Fruit fly (Drosophila melanogaster) whole organism, embryonic: ENCODE data around the gene CG8641.
A peak's percentile ranks its signal among the peaks of the same experiment; 100 is the strongest.

Source experiments
- Adf1 ChIP-seq: fragments of 200-800 bp; sonication (Bioruptor generic); IDR thresholded peaks from 2 replicates; pipeline ENCODE4 v1.3.6; 2022; ENCODE audit warnings: missing biosample characterization, missing genetic modification characterization
- Aef1 ChIP-seq: fragments of 200-800 bp; sonication (Bioruptor generic); IDR thresholded peaks from 3 replicates; pipeline ENCODE4 v1.3.6; 2022; ENCODE audit warnings: missing biosample characterization, missing genetic modification characterization
- Bdp1 ChIP-seq: fragments of 200-800 bp; sonication (Bioruptor generic); optimal IDR thresholded peaks from 3 replicates; lab custom pipeline; 2016; ENCODE audit warnings: missing biosample characterization, missing genetic modification characterization
- BtbVII ChIP-seq: fragments of 200-800 bp; sonication (Bioruptor generic); optimal IDR thresholded peaks from 3 replicates; lab custom pipeline; 2017; ENCODE audit warnings: missing biosample characterization, mild to moderate bottlenecking, missing genetic modification characterization
- CG10147 ChIP-seq: fragments of 200-800 bp; sonication (Bioruptor generic); optimal IDR thresholded peaks from 2 replicates; lab custom pipeline; 2019; ENCODE audit warnings: missing biosample characterization, mild to moderate bottlenecking, missing genetic modification characterization, moderate library complexity
- CG10267 ChIP-seq: fragments of 200-800 bp; sonication (Bioruptor generic); optimal IDR thresholded peaks from 2 replicates; lab custom pipeline; 2018; ENCODE audit warnings: missing biosample characterization, mild to moderate bottlenecking, missing genetic modification characterization, moderate library complexity
- CG10431 ChIP-seq: fragments of 200-800 bp; sonication (Bioruptor generic); optimal IDR thresholded peaks from 3 replicates; lab custom pipeline; 2018; ENCODE audit warnings: missing biosample characterization, mild to moderate bottlenecking, missing genetic modification characterization
- CG12071 ChIP-seq: fragments of 200-800 bp; sonication (Bioruptor generic); optimal IDR thresholded peaks from 3 replicates; lab custom pipeline; 2018; ENCODE audit warnings: missing biosample characterization, mild to moderate bottlenecking, missing genetic modification characterization
- CG14860 ChIP-seq: fragments of 200-800 bp; sonication (Bioruptor generic); IDR thresholded peaks from 3 replicates; pipeline ENCODE4 v1.3.6; 2022; ENCODE audit warnings: missing biosample characterization, missing genetic modification characterization; ENCODE audit not compliant: partially characterized antibody
- CG15269 ChIP-seq: fragments of 200-800 bp; sonication (Bioruptor generic); optimal IDR thresholded peaks from 2 replicates; lab custom pipeline; 2018; ENCODE audit warnings: missing biosample characterization, mild to moderate bottlenecking, missing genetic modification characterization, moderate library complexity
- CG16815 ChIP-seq: fragments of 200-800 bp; sonication (Bioruptor generic); optimal IDR thresholded peaks from 3 replicates; lab custom pipeline; 2017; ENCODE audit warnings: missing biosample characterization, mild to moderate bottlenecking, missing genetic modification characterization
- CG17568 ChIP-seq: fragments of 200-800 bp; sonication (Bioruptor generic); optimal IDR thresholded peaks from 2 replicates; lab custom pipeline; 2018; ENCODE audit warnings: missing biosample characterization, mild to moderate bottlenecking, missing genetic modification characterization, moderate library complexity
- CG32767 ChIP-seq: fragments of 200-800 bp; sonication (Bioruptor generic); IDR thresholded peaks from 2 replicates; pipeline ENCODE4 v1.3.6; 2022; ENCODE audit warnings: missing biosample characterization, missing genetic modification characterization
- CG34422 ChIP-seq: fragments of 200-800 bp; sonication (Bioruptor generic); IDR thresholded peaks from 3 replicates; pipeline ENCODE4 v1.3.6; 2022; ENCODE audit warnings: missing biosample characterization, missing genetic modification characterization
- CG4404 ChIP-seq: fragments of 200-800 bp; sonication (Bioruptor generic); IDR thresholded peaks from 2 replicates; pipeline ENCODE4 v1.3.6; 2022; ENCODE audit warnings: missing biosample characterization, missing genetic modification characterization
- CG4424 ChIP-seq: fragments of 200-800 bp; sonication (Bioruptor generic); optimal IDR thresholded peaks from 3 replicates; lab custom pipeline; 2016; ENCODE audit warnings: missing biosample characterization, missing genetic modification characterization
- CG7786 ChIP-seq: fragments of 200-800 bp; sonication (Bioruptor generic); optimal IDR thresholded peaks from 2 replicates; lab custom pipeline; 2016; ENCODE audit warnings: missing biosample characterization, missing genetic modification characterization
- Dad ChIP-seq: fragments of 200-800 bp; sonication (Bioruptor generic); optimal IDR thresholded peaks from 3 replicates; lab custom pipeline; 2016; ENCODE audit warnings: missing biosample characterization, missing genetic modification characterization
- Dip2 ChIP-seq: fragments of 200-800 bp; sonication (Bioruptor generic); IDR thresholded peaks from 2 replicates; pipeline ENCODE4 v1.3.6; 2022; ENCODE audit warnings: missing biosample characterization, missing genetic modification characterization
- GATAe ChIP-seq: fragments of 200-800 bp; sonication (Bioruptor generic); conservative IDR thresholded peaks from 2 replicates; pipeline ENCODE4 v1.3.6; 2022; ENCODE audit warnings: missing biosample characterization, missing genetic modification characterization
- H2.0 ChIP-seq: fragments of 200-800 bp; sonication (Bioruptor generic); IDR thresholded peaks from 2 replicates; pipeline ENCODE4 v1.3.6; 2022; ENCODE audit warnings: missing biosample characterization, missing genetic modification characterization
- HHEX ChIP-seq: fragments of 200-800 bp; sonication (Bioruptor generic); optimal IDR thresholded peaks from 3 replicates; lab custom pipeline; 2017; ENCODE audit warnings: missing biosample characterization, mild to moderate bottlenecking, missing genetic modification characterization, missing genetic modification reagents
- Hmr ChIP-seq: fragments of 200-800 bp; sonication (Bioruptor generic); optimal IDR thresholded peaks from 3 replicates; lab custom pipeline; 2017; ENCODE audit warnings: mild to moderate bottlenecking, missing biosample characterization, missing genetic modification reagents, missing genetic modification characterization
- Meics ChIP-seq: fragments of 200-800 bp; sonication (Bioruptor generic); optimal IDR thresholded peaks from 2 replicates; lab custom pipeline; 2017; ENCODE audit warnings: missing biosample characterization, mild to moderate bottlenecking, missing genetic modification characterization
- Myb ChIP-seq: fragments of 200-800 bp; sonication (Bioruptor generic); optimal IDR thresholded peaks from 2 replicates; lab custom pipeline; 2016; ENCODE audit warnings: missing biosample characterization, missing genetic modification characterization
- NC2β ChIP-seq: fragments of 200-800 bp; sonication (Bioruptor generic); optimal IDR thresholded peaks from 2 replicates; lab custom pipeline; 2016; ENCODE audit warnings: missing biosample characterization, missing genetic modification characterization
- Pdp1 ChIP-seq, 2 experiments: fragments of 200-800 bp; sonication (Bioruptor generic); optimal IDR thresholded peaks; 3 replicates each; lab custom pipeline; 2016; ENCODE audit warnings: missing biosample characterization in 2 of 2, missing genetic modification characterization in 2 of 2, mild to moderate bottlenecking in 1 of 2, moderate library complexity in 1 of 2
- Ptx1 ChIP-seq: fragments of 200-800 bp; sonication (Bioruptor generic); IDR thresholded peaks from 2 replicates; pipeline ENCODE4 v1.3.6; 2022; ENCODE audit warnings: missing biosample characterization, missing genetic modification characterization
- Rfx ChIP-seq: fragments of 200-800 bp; sonication (Bioruptor generic); IDR thresholded peaks from 2 replicates; pipeline ENCODE4 v1.3.6; 2022; ENCODE audit warnings: missing biosample characterization, missing genetic modification characterization
- Sox100B ChIP-seq: fragments of 200-800 bp; sonication (Bioruptor generic); optimal IDR thresholded peaks from 3 replicates; lab custom pipeline; 2018; ENCODE audit warnings: missing biosample characterization, mild to moderate bottlenecking, missing genetic modification characterization
- Spps ChIP-seq: fragments of 200-800 bp; sonication (Bioruptor generic); optimal IDR thresholded peaks from 2 replicates; lab custom pipeline; 2018; ENCODE audit warnings: missing biosample characterization, mild to moderate bottlenecking, missing genetic modification characterization
- bigmax ChIP-seq: fragments of 200-800 bp; sonication (Bioruptor generic); optimal IDR thresholded peaks from 2 replicates; lab custom pipeline; 2018; ENCODE audit warnings: missing biosample characterization, mild to moderate bottlenecking, missing genetic modification characterization
- caup ChIP-seq: fragments of 200-800 bp; sonication (Bioruptor generic); optimal IDR thresholded peaks from 3 replicates; lab custom pipeline; 2017; ENCODE audit warnings: missing biosample characterization, mild to moderate bottlenecking, missing genetic modification characterization, moderate library complexity; ENCODE audit not compliant: severe bottlenecking
- cg ChIP-seq: fragments of 200-800 bp; sonication (Bioruptor generic); optimal IDR thresholded peaks from 3 replicates; lab custom pipeline; 2019; ENCODE audit warnings: missing biosample characterization, mild to moderate bottlenecking, missing genetic modification characterization, moderate library complexity
- ci ChIP-seq: fragments of 200-800 bp; sonication (Bioruptor generic); IDR thresholded peaks from 3 replicates; pipeline ENCODE4 v1.3.6; 2022; ENCODE audit warnings: missing biosample characterization, missing genetic modification characterization
- dimm ChIP-seq: fragments of 200-800 bp; sonication (Bioruptor generic); IDR thresholded peaks from 2 replicates; pipeline ENCODE4 v1.3.6; 2022; ENCODE audit warnings: missing biosample characterization, missing genetic modification characterization
- gcm2 ChIP-seq: fragments of 200-800 bp; sonication (Bioruptor generic); optimal IDR thresholded peaks from 2 replicates; lab custom pipeline; 2016; ENCODE audit warnings: missing biosample characterization, missing genetic modification characterization
- hth ChIP-seq: fragments of >200 bp; optimal IDR thresholded peaks from 2 replicates; lab custom pipeline; 2017; ENCODE audit warnings: inconsistent platforms
- ind ChIP-seq: fragments of 200-800 bp; sonication (Bioruptor generic); optimal IDR thresholded peaks from 3 replicates; lab custom pipeline; 2016; ENCODE audit warnings: missing biosample characterization, missing genetic modification characterization
- inv ChIP-seq: fragments of 200-800 bp; sonication (Bioruptor generic); IDR thresholded peaks from 2 replicates; pipeline ENCODE4 v1.3.6; 2022; ENCODE audit warnings: missing biosample characterization, missing genetic modification characterization; ENCODE audit not compliant: partially characterized antibody
- jing ChIP-seq: fragments of 200-800 bp; sonication (Bioruptor generic); optimal IDR thresholded peaks from 2 replicates; lab custom pipeline; 2018; ENCODE audit warnings: missing biosample characterization, mild to moderate bottlenecking, missing genetic modification characterization
- nau ChIP-seq: fragments of 200-800 bp; sonication (Bioruptor generic); optimal IDR thresholded peaks from 3 replicates; lab custom pipeline; 2017; ENCODE audit warnings: missing biosample characterization, mild to moderate bottlenecking, missing genetic modification characterization, missing genetic modification reagents
- psq ChIP-seq: fragments of 200-800 bp; sonication (Bioruptor generic); optimal IDR thresholded peaks from 2 replicates; lab custom pipeline; 2017; ENCODE audit warnings: missing biosample characterization, missing genetic modification characterization
- sc ChIP-seq, 3 experiments: fragments of >200 bp in 2 of 3; fragments of 200-800 bp in 1 of 3; sonication (Bioruptor generic) in 1 of 3; optimal IDR thresholded peaks; 2 replicates in 2 of 3; 3 replicates in 1 of 3; lab custom pipeline; 2017; ENCODE audit warnings: mild to moderate bottlenecking in 1 of 3, missing biosample characterization in 1 of 3, missing genetic modification characterization in 1 of 3, missing genetic modification reagents in 1 of 3
- sug ChIP-seq: fragments of 200-800 bp; optimal IDR thresholded peaks from 2 replicates; lab custom pipeline; 2019; ENCODE audit warnings: missing biosample characterization, mild to moderate bottlenecking, missing genetic modification characterization, moderate library complexity
- tup ChIP-seq: fragments of 200-800 bp; sonication (Bioruptor generic); optimal IDR thresholded peaks from 2 replicates; lab custom pipeline; 2016; ENCODE audit warnings: missing biosample characterization, mild to moderate bottlenecking, missing genetic modification characterization, moderate library complexity
- unc-4 ChIP-seq: fragments of 200-800 bp; sonication (Bioruptor generic); IDR thresholded peaks from 2 replicates; pipeline ENCODE4 v1.3.6; 2022; ENCODE audit warnings: missing biosample characterization, missing genetic modification characterization; ENCODE audit not compliant: partially characterized antibody
- wdn ChIP-seq: fragments of 200-800 bp; sonication (Bioruptor generic); IDR thresholded peaks from 2 replicates; pipeline ENCODE4 v1.3.6; 2022; ENCODE audit warnings: missing biosample characterization, missing genetic modification characterization
- zf30C ChIP-seq: fragments of 200-800 bp; sonication (Bioruptor generic); optimal IDR thresholded peaks from 3 replicates; lab custom pipeline; 2018; ENCODE audit warnings: missing biosample characterization, mild to moderate bottlenecking, missing genetic modification characterization

Gene CG8641

DNA sequence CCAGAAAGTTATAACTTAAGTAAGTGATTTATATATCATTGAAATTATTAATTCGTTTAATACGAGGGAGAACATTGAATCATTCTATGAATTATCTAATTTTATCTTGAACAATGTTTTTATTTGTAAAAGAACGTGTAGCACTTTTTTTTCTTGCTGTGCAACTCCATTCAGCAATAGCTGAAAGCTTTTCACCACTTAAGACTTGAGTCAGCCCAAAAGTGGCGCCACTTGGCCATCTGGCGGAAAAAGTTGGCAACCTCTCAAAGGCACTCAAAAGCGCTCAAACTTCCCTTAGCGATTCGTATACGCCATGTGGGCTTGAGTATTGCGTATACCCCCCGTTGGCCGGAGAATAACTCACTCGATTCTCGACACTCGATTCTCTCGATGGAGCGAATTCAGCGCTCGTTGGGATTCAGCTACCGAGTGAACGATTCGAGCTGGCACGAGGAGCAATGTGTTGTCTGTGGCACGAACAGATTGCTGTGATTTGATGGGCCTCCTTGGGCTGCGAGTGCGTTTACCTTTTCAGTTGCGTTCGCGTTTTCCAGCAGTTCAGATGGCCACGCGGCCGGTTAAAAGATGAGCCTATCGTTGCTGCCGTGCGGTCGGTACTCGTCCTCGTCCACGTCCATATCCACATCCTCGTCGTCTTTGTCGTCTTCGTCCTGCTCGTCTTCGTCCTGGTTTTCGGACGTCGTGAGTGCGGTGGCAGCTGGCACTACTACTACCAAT, 63.5 kb downstream of the CG8641 start (continued):
- TF ChIP-seq HHEX (GFP tag; lab: Kevin White, UChicago) (no peak), Meics (peak; percentile 37), Rfx (GFP tag; lab: Robert Waterston, UW) (peak; percentile 75), psq (GFP tag; lab: Kevin White, UChicago) (no peak), BtbVII (GFP tag; lab: Kevin White, UChicago) (no peak), Sox100B (GFP tag; lab: Kevin White, UChicago) (no peak), bigmax (GFP tag; lab: Kevin White, UChicago) (no peak), CG10147 (no peak), cg (GFP tag; lab: Kevin White, UChicago) (no peak), hth (lab: Kevin White, UChicago) (no peak), tup (GFP tag; lab: Kevin White, UChicago) (no peak), Spps (tag; lab: Kevin White, UChicago) (no peak), Dad (GFP tag; lab: Kevin White, UChicago) (no peak), CG4424 (GFP tag; lab: Kevin White, UChicago) (no peak), caup (GFP tag; lab: Kevin White, UChicago) (peak; percentile 35), CG4404 (no peak), H2.0 (GFP tag; lab: Robert Waterston, UW) (peak; percentile 48; the same call in 1 of the 2 replicates), GATAe (no peak), Bdp1 (GFP tag; lab: Kevin White, UChicago) (no peak), Adf1 (GFP tag; lab: Robert Waterston, UW) (no peak), wdn (GFP tag; lab: Robert Waterston, UW) (no peak), Dip2 (GFP tag; lab: Robert Waterston, UW) (no peak), CG15269 (tag; lab: Kevin White, UChicago) (peak; percentile 48), jing (GFP tag; lab: Kevin White, UChicago) (no peak), Aef1 (GFP tag; lab: Robert Waterston, UW) (0 out of 3 replicates have a peak, but pooled peaks have one; percentile 9), CG7786 (GFP tag; lab: Kevin White, UChicago) (no peak), CG34422 (GFP tag; lab: Robert Waterston, UW) (0 out of 3 replicates have a peak, but pooled peaks have one; percentile 26), Ptx1 (GFP tag; lab: Robert Waterston, UW) (peak; percentile 40), Hmr (GFP tag; lab: Kevin White, UChicago) (peak; percentile 28), Myb (GFP tag; lab: Kevin White, UChicago) (no peak), nau (GFP tag; lab: Kevin White, UChicago) (no peak), gcm2 (GFP tag; lab: Kevin White, UChicago) (no peak), inv (GFP tag; lab: Robert Waterston, UW) (peak; percentile 18; the same call in 1 of the 2 replicates), CG32767 (GFP tag; lab: Robert Waterston, UW) (peak; percentile 40), sug (peak; percentile 85), CG16815 (GFP tag; lab: Kevin White, UChicago) (no peak), unc-4 (no peak), CG12071 (no peak), CG14860 (GFP tag; lab: Robert Waterston, UW) (no peak), NC2β (GFP tag; lab: Kevin White, UChicago) (no peak), ci (GFP tag; lab: Robert Waterston, UW) (peak; percentile 82), ind (GFP tag; lab: Kevin White, UChicago) (no peak), CG17568 (GFP tag; lab: Kevin White, UChicago) (peak; percentile 8), CG10431 (no peak), CG10267 (no peak), zf30C (GFP tag; lab: Kevin White, UChicago) (no peak), dimm (GFP tag; lab: Robert Waterston, UW) (no peak), Pdp1 (GFP tag; optimal IDR thresholded peaks at IDR 0.05; lab: Kevin White, UChicago) (no peak), sc (optimal IDR thresholded peaks at IDR 0.05; lab: Kevin White, UChicago) (no peak), sc (GFP tag; optimal IDR thresholded peaks at IDR 0.05; lab: Kevin White, UChicago) (no peak)
